Fruit fly (Drosophila melanogaster) whole organism, embryonic: ENCODE data around the gene CG7907.

Experiments used
- CG10209 ChIP-seq: fragments of 200-800 bp; sonication (Bioruptor generic); optimal IDR thresholded peaks from 3 replicates; lab custom pipeline; 2017; ENCODE audit warnings: missing biosample characterization, mild to moderate bottlenecking, missing genetic modification characterization, missing genetic modification reagents
- CG10267 ChIP-seq: fragments of 200-800 bp; sonication (Bioruptor generic); optimal IDR thresholded peaks from 2 replicates; lab custom pipeline; 2018; ENCODE audit warnings: missing biosample characterization, mild to moderate bottlenecking, missing genetic modification characterization, moderate library complexity
- CG12236 ChIP-seq: fragments of 200-800 bp; sonication (Bioruptor generic); optimal IDR thresholded peaks from 2 replicates; lab custom pipeline; 2016; ENCODE audit warnings: missing biosample characterization, missing genetic modification characterization
- CG4328 ChIP-seq: fragments of 200-800 bp; sonication (Bioruptor generic); optimal IDR thresholded peaks from 3 replicates; lab custom pipeline; 2017; ENCODE audit warnings: missing biosample characterization, missing genetic modification reagents, missing genetic modification characterization
- CG6689 ChIP-seq: fragments of 200-800 bp; sonication (Bioruptor generic); IDR thresholded peaks from 2 replicates; pipeline ENCODE4 v1.3.6; 2022; ENCODE audit warnings: missing biosample characterization, missing genetic modification characterization
- CG9932 ChIP-seq: fragments of 200-800 bp; sonication (Bioruptor generic); IDR thresholded peaks from 2 replicates; pipeline ENCODE4 v1.3.6; 2022; ENCODE audit warnings: missing biosample characterization, missing genetic modification characterization
- Pdp1 ChIP-seq, 2 experiments: fragments of 200-800 bp; sonication (Bioruptor generic); optimal IDR thresholded peaks; 3 replicates each; lab custom pipeline; 2016; ENCODE audit warnings: missing biosample characterization in 2 of 2, missing genetic modification characterization in 2 of 2, mild to moderate bottlenecking in 1 of 2, moderate library complexity in 1 of 2
- amos ChIP-seq: fragments of 200-800 bp; sonication (Bioruptor generic); IDR thresholded peaks from 2 replicates; pipeline ENCODE4 v1.3.6; 2022; ENCODE audit warnings: missing biosample characterization, missing genetic modification characterization; ENCODE audit not compliant: partially characterized antibody
- fd3F ChIP-seq: fragments of 200-800 bp; sonication (Bioruptor generic); optimal IDR thresholded peaks from 2 replicates; lab custom pipeline; 2018; ENCODE audit warnings: missing biosample characterization, mild to moderate bottlenecking, missing genetic modification characterization, moderate library complexity
- mirr ChIP-seq: fragments of 200-800 bp; sonication (Bioruptor generic); optimal IDR thresholded peaks from 3 replicates; lab custom pipeline; 2018; ENCODE audit warnings: missing biosample characterization, mild to moderate bottlenecking, missing genetic modification characterization
- tap ChIP-seq: fragments of 200-800 bp; optimal IDR thresholded peaks from 3 replicates; lab custom pipeline; 2019; ENCODE audit warnings: missing biosample characterization, mild to moderate bottlenecking, missing genetic modification characterization, moderate library complexity
- unc-4 ChIP-seq: fragments of 200-800 bp; sonication (Bioruptor generic); IDR thresholded peaks from 2 replicates; pipeline ENCODE4 v1.3.6; 2022; ENCODE audit warnings: missing biosample characterization, missing genetic modification characterization; ENCODE audit not compliant: partially characterized antibody
- unpg ChIP-seq: fragments of 200-800 bp; sonication (Bioruptor generic); optimal IDR thresholded peaks from 3 replicates; lab custom pipeline; 2018; ENCODE audit warnings: missing biosample characterization, mild to moderate bottlenecking, missing genetic modification characterization, moderate library complexity

DNA sequence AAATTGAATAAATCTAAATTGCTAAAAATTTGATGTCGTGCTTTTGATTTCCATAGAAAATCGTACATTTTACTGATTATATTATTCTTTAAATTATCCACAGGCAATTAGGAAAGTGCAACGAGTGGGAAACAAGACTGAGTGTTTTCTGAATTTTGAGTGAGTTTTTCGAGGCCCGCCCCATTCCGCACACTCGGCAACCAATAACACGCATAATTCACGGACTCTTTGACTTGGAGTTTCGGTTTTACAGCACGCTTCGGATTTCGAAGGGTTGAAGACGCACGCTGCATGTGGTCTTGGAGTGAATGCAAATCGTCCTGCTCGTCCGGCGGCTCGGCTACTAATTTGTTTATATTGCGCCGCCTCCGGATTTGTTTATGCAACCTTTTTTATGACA is 11.3 kb upstream of the CG7907 start:
- no peak for TF ChIP-seq CG12236
- TF ChIP-seq Pdp1 (GFP tag; optimal IDR thresholded peaks at IDR 0.05; lab: Kevin White, UChicago), result no peak
- no peak for TF ChIP-seq unc-4 (GFP tag; lab: Robert Waterston, UW)
- no peak for TF ChIP-seq unpg (GFP tag; lab: Kevin White, UChicago)
- TF ChIP-seq fd3F (GFP tag; lab: Kevin White, UChicago), result no peak
- TF ChIP-seq CG9932 (GFP tag; lab: Robert Waterston, UW), result no peak
- no peak for TF ChIP-seq tap (tag; lab: Kevin White, UChicago)
- TF ChIP-seq CG6689 (GFP tag; lab: Robert Waterston, UW), result no peak
- no peak for TF ChIP-seq amos (GFP tag; lab: Robert Waterston, UW)
- TF ChIP-seq CG10267 (tag; lab: Kevin White, UChicago), result no peak
- TF ChIP-seq CG4328 (GFP tag; lab: Kevin White, UChicago), result no peak
- no peak for TF ChIP-seq mirr
- TF ChIP-seq CG10209 (GFP tag; lab: Kevin White, UChicago), result no peak
